Fruit fly (Drosophila melanogaster): ENCODE data around the gene Root.

Root gene

dm6 chr3R:24121669-24122068 lies 8.6 kb downstream of the Root start:
- peak; percentile 91 for TF ChIP-seq svp (GFP tag)
- TF ChIP-seq CG6792 (GFP tag; optimal IDR thresholded peaks at IDR 0.05): no peak

DNA sequence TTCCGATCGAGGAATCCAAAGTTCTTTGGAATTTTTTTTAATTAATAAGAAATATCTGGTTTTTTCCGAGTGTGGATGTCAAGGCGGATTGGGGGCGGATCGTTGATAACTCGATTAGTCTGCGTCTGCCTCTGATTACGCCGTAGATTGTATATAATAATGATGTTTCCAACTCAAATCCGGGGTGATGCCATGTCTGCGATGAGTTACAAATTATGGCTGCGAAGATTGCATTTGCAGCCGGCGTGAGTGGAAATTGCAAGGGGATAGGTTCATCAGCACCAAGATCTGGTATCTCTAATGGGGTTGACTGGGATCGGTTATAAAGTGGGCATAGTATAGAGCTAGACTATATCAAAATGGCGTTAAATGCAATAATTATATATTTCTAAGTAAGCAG lies 9.3 kb downstream of the Root start:
- TF ChIP-seq svp (GFP tag) (peak; percentile 95), CG8119 (GFP tag; IDR thresholded peaks at IDR 0.05) (no peak), Eip93F (GFP tag; optimal IDR thresholded peaks at IDR 0.05) (no peak), Hr38 (GFP tag; optimal IDR thresholded peaks at IDR 0.05) (no peak)

DNA sequence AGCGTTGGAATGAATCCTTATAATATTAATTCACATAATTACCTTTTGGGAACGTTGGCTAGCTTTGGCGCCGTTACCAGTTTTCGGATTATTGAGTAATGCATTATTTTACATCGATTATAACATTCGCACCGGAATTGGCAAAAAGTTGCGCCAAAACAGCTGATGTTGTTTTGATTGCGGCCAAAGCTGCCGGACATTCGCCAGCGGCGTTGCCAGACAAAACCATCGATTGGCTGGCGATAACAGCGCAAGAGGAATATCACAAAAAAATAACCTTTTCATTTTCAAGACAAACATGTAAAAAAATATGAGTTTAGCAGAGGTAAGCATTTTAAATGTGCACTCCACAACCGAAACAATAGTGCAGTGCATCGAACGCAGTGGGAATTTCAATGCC lies 17.0 kb downstream of the Root start, which contains the start of the genes GatB and Tsc1:
Gene GatB, minus strand, starts transcription at position 176 of the 400 bp plus-strand sequence.
Gene Tsc1, plus strand, starts transcription at position 228 of the 400 bp plus-strand sequence.
- TF ChIP-seq esn (GFP tag; optimal IDR thresholded peaks at IDR 0.05) (no peak), eg (GFP tag; IDR thresholded peaks at IDR 0.05) (no peak), CG32006 (GFP tag; optimal IDR thresholded peaks at IDR 0.05) (no peak), Sox102F (GFP tag; optimal IDR thresholded peaks at IDR 0.05) (no peak), CG11902 (GFP tag; optimal IDR thresholded peaks at IDR 0.05) (no peak), CG1621 (tag; optimal IDR thresholded peaks at IDR 0.05) (no peak), achi (GFP tag; optimal IDR thresholded peaks at IDR 0.05) (no peak), lz (GFP tag; optimal IDR thresholded peaks at IDR 0.05) (no peak), Lpt (GFP tag; optimal IDR thresholded peaks at IDR 0.05) (no peak), cyc (GFP tag; optimal IDR thresholded peaks at IDR 0.05) (no peak), CG3032 (tag; optimal IDR thresholded peaks at IDR 0.05) (no peak), Eip78C (GFP tag) (no peak), vri (GFP tag; optimal IDR thresholded peaks at IDR 0.05) (no peak), CG8119 (GFP tag; IDR thresholded peaks at IDR 0.05) (no peak), CG6276 (GFP tag; optimal IDR thresholded peaks at IDR 0.05) (no peak), CG6808 (GFP tag; optimal IDR thresholded peaks at IDR 0.05) (no peak), Ets21C (GFP tag; optimal IDR thresholded peaks at IDR 0.05) (no peak)

- TF ChIP-seq CG6854 (GFP tag; optimal IDR thresholded peaks at IDR 0.05) (peak; percentile 34), fd59A (GFP tag; optimal IDR thresholded peaks at IDR 0.05) (no peak), Eip78C (GFP tag) (no peak), fkh (GFP tag; optimal IDR thresholded peaks at IDR 0.05) (peak; percentile 95), esn (GFP tag; optimal IDR thresholded peaks at IDR 0.05) (peak; percentile 11)
Observed at dm6 chr3R:24134580-24134979, 21.5 kb downstream of the Root start, which contains the start of gene Sec10. TSS of gene Sec10 (plus strand) at chr3R:24134831.

DNA sequence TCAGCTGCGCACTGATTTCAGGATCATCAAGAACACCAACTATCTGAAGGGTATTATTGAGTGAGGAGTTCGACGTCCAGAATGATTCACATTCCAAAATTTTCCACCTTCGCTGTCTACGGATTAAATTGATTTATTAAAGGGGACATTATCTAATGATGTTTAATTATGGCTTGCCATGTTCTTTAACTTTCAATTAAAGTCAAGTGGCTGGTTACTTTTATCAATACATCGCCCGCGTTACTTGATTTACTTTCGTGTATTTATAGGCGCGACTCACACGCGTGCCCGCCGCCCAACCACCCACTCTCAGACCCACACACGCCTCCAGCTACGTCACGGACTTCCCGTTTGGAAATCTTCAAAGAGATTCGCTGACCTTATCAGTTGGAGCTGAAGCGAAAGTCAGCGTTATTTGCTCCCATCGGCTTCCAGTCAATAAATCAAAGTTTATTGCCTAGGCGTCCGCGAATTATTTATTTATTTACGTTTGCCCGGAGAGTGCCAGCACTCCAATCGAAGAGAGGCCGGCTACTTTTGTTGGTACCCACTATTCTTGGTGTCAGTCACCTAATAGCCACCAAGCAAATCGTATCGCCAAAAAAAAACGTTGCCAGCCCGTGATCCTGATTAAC lies 24.3 kb downstream of the Root start, which contains the start of gene Npc2f:
Gene Npc2f, plus strand, starts transcription at position 585 of the 635 bp plus-strand sequence.
- TF ChIP-seq CG7368 (GFP tag; optimal IDR thresholded peaks at IDR 0.05) (no peak), vri (GFP tag; optimal IDR thresholded peaks at IDR 0.05) (peak; percentile 22), svp (GFP tag) (peak; percentile 96)

DNA sequence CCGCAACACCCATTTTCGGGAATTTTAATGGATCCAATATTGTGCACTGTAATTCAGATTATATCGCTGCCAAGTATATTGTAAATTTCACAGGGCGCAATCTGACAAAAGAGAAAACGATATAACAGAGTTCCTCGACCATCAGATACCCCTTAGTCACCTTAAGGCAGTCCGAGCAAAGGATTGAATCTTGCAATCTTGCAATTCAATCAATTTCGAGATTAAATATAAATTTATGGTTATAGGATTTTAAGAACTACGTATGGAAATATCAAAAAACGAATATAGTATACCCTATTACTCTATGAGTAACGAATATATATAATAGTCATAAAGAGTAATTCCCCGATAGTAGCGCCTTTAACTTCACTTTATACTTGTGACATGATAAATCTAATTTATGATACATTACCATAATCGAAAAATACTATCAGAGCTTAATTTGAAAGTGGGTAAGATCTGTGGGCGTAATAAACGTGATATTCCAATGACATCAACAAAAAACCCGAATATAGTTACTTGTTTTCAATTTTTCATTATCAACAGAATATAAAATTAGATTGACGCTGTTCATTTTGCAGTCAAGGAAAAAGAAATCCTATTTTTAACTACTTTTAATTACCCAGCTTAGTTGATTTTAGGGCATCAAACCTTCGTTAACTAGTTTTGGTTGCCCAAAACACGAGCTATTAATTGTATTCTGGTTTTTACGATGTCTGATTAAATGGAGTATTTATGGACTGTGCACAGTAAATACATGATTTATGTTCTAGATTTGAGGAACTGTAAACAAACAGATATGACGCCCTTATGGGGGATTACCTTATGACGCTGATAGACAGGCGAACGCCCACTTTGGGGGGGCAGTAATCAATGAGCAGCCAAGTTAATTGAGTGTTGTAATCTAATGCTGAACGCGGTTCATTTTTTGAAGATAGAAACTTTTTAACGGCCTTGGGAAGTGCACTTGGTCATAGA lies 25.7 kb downstream of the Root start:
- TF ChIP-seq Hr4 (GFP tag; optimal IDR thresholded peaks at IDR 0.05) (no peak), CG4318 (GFP tag; optimal IDR thresholded peaks at IDR 0.05) (no peak), Sox14 (GFP tag; optimal IDR thresholded peaks at IDR 0.05) (no peak), Eip78C (GFP tag) (no peak), vri (GFP tag; optimal IDR thresholded peaks at IDR 0.05) (peak; percentile 28), CG6163 (GFP tag; IDR thresholded peaks at IDR 0.05) (no peak), topi (GFP tag; optimal IDR thresholded peaks at IDR 0.05) (no peak), CG34406 (GFP tag; optimal IDR thresholded peaks at IDR 0.05) (no peak), CG31627 (GFP tag; optimal IDR thresholded peaks at IDR 0.05) (no peak), net (GFP tag; optimal IDR thresholded peaks at IDR 0.05) (no peak), dsx (GFP tag; optimal IDR thresholded peaks at IDR 0.05; ENCODE audit: poor library complexity, severe bottlenecking) (no peak), svp (GFP tag) (peak; percentile 63), pdm3 (GFP tag; optimal IDR thresholded peaks at IDR 0.05) (no peak), CG10669 (GFP tag; optimal IDR thresholded peaks at IDR 0.05) (no peak), CG16779 (tag; optimal IDR thresholded peaks at IDR 0.05) (no peak), Ets96B (tag; optimal IDR thresholded peaks at IDR 0.05) (no peak), CG10631 (GFP tag; optimal IDR thresholded peaks at IDR 0.05) (no peak), CG8632 (GFP tag; optimal IDR thresholded peaks at IDR 0.05) (no peak), Eip93F (GFP tag; optimal IDR thresholded peaks at IDR 0.05) (no peak)

Data from whole organism, prepupa.